Fruit fly (Drosophila melanogaster) whole organism, prepupa: ENCODE results near the gene bam.

Source experiments
- Blimp-1 ChIP-seq: fragments of 200-800 bp; sonication (Bioruptor generic); optimal IDR thresholded peaks from 3 replicates; lab custom pipeline; 2017; ENCODE audit warnings: missing biosample characterization, missing genetic modification characterization, mild to moderate bottlenecking, moderate library complexity, missing genetic modification reagents
- CG10669 ChIP-seq: fragments of 200-800 bp; sonication (Bioruptor generic); optimal IDR thresholded peaks from 3 replicates; lab custom pipeline; 2018; ENCODE audit warnings: missing biosample characterization, mild to moderate bottlenecking, missing genetic modification characterization, moderate library complexity
- CG11294 ChIP-seq: fragments of 200-800 bp; sonication (Bioruptor generic); IDR thresholded peaks from 2 replicates; pipeline ENCODE4 v1.3.6; 2022; ENCODE audit warnings: missing biosample characterization, missing genetic modification characterization
- CG11762 ChIP-seq: fragments of 200-800 bp; sonication (Bioruptor generic); optimal IDR thresholded peaks from 3 replicates; lab custom pipeline; 2016; ENCODE audit warnings: missing biosample characterization, missing genetic modification characterization; ENCODE audit not compliant: insufficient read depth
- CG11902 ChIP-seq: fragments of 200-800 bp; sonication (Bioruptor generic); optimal IDR thresholded peaks from 3 replicates; lab custom pipeline; 2016; ENCODE audit warnings: missing biosample characterization, missing genetic modification characterization
- CG15336 ChIP-seq: fragments of 200-800 bp; sonication (Bioruptor generic); IDR thresholded peaks from 2 replicates; pipeline ENCODE4 v1.3.6; 2022; ENCODE audit warnings: missing biosample characterization, missing genetic modification characterization
- CG16779 ChIP-seq: fragments of 200-800 bp; sonication (Bioruptor generic); optimal IDR thresholded peaks from 3 replicates; lab custom pipeline; 2017; ENCODE audit warnings: missing biosample characterization, mild to moderate bottlenecking, missing genetic modification characterization
- CG3032 ChIP-seq: fragments of 200-800 bp; optimal IDR thresholded peaks from 2 replicates; lab custom pipeline; 2019; ENCODE audit warnings: missing biosample characterization, mild to moderate bottlenecking, missing genetic modification characterization, moderate library complexity
- CG31627 ChIP-seq: fragments of 200-800 bp; sonication (Bioruptor generic); optimal IDR thresholded peaks from 3 replicates; lab custom pipeline; 2016; ENCODE audit warnings: missing biosample characterization, missing genetic modification characterization
- CG34406 ChIP-seq: fragments of 200-800 bp; sonication (Bioruptor generic); optimal IDR thresholded peaks from 3 replicates; lab custom pipeline; 2016; ENCODE audit warnings: missing biosample characterization, missing genetic modification characterization
- CG4318 ChIP-seq: fragments of 200-800 bp; sonication (Bioruptor generic); optimal IDR thresholded peaks from 3 replicates; lab custom pipeline; 2017; ENCODE audit warnings: missing biosample characterization, mild to moderate bottlenecking, missing genetic modification characterization
- CG6276 ChIP-seq: fragments of 200-800 bp; sonication (Bioruptor generic); optimal IDR thresholded peaks from 2 replicates; lab custom pipeline; 2017; ENCODE audit warnings: missing biosample characterization, mild to moderate bottlenecking, missing genetic modification characterization
- CG6854 ChIP-seq: fragments of 200-800 bp; sonication (Bioruptor generic); optimal IDR thresholded peaks from 2 replicates; lab custom pipeline; 2017; ENCODE audit warnings: missing biosample characterization, mild to moderate bottlenecking, missing genetic modification characterization
- CG7368 ChIP-seq: fragments of 200-800 bp; sonication (Bioruptor generic); optimal IDR thresholded peaks from 3 replicates; lab custom pipeline; 2016; ENCODE audit warnings: missing biosample characterization, missing genetic modification characterization
- CG9139 ChIP-seq: fragments of 200-800 bp; sonication (Bioruptor generic); optimal IDR thresholded peaks from 3 replicates; lab custom pipeline; 2017; ENCODE audit warnings: missing biosample characterization, mild to moderate bottlenecking, missing genetic modification characterization
- Eip75B ChIP-seq: fragments of 200-800 bp; sonication (Bioruptor generic); optimal IDR thresholded peaks from 3 replicates; lab custom pipeline; 2016; ENCODE audit warnings: missing biosample characterization, missing genetic modification characterization
- Ets21C ChIP-seq: fragments of 200-800 bp; sonication (Bioruptor generic); optimal IDR thresholded peaks from 3 replicates; lab custom pipeline; 2016; ENCODE audit warnings: missing biosample characterization, missing genetic modification characterization
- Ets96B ChIP-seq: fragments of 200-800 bp; optimal IDR thresholded peaks from 2 replicates; lab custom pipeline; 2019; ENCODE audit warnings: missing biosample characterization, mild to moderate bottlenecking, missing genetic modification characterization, moderate library complexity
- Hr38 ChIP-seq: sonication (Bioruptor generic); optimal IDR thresholded peaks from 2 replicates; lab custom pipeline; 2016; ENCODE audit warnings: missing biosample characterization, missing genetic modification characterization
- Hr39 ChIP-seq: fragments of 200-800 bp; sonication (Bioruptor generic); optimal IDR thresholded peaks from 2 replicates; lab custom pipeline; 2016; ENCODE audit warnings: missing biosample characterization, missing genetic modification characterization
- Hr4 ChIP-seq: fragments of 200-800 bp; sonication (Bioruptor generic); optimal IDR thresholded peaks from 3 replicates; lab custom pipeline; 2016; ENCODE audit warnings: missing biosample characterization, missing genetic modification characterization
- Lpt ChIP-seq: fragments of 200-800 bp; sonication (Bioruptor generic); optimal IDR thresholded peaks from 3 replicates; lab custom pipeline; 2016; ENCODE audit warnings: missing biosample characterization, missing genetic modification characterization
- Smox ChIP-seq: fragments of 200-800 bp; sonication (Bioruptor generic); optimal IDR thresholded peaks from 3 replicates; lab custom pipeline; 2016; ENCODE audit warnings: missing biosample characterization, missing genetic modification characterization
- Sox102F ChIP-seq: fragments of 200-800 bp; sonication (Bioruptor generic); optimal IDR thresholded peaks from 2 replicates; lab custom pipeline; 2016; ENCODE audit warnings: missing biosample characterization, mild to moderate bottlenecking, missing genetic modification characterization
- Sox15 ChIP-seq: fragments of 200-800 bp; sonication (Bioruptor generic); optimal IDR thresholded peaks from 3 replicates; lab custom pipeline; 2016; ENCODE audit warnings: missing biosample characterization, missing genetic modification characterization
- acj6 ChIP-seq: fragments of 200-800 bp; sonication (Bioruptor generic); optimal IDR thresholded peaks from 3 replicates; lab custom pipeline; 2016; ENCODE audit warnings: missing biosample characterization, missing genetic modification characterization
- cyc ChIP-seq: fragments of 200-800 bp; sonication (Bioruptor generic); optimal IDR thresholded peaks from 3 replicates; lab custom pipeline; 2016; ENCODE audit warnings: missing biosample characterization, missing genetic modification characterization
- dsx ChIP-seq: fragments of 200-800 bp; optimal IDR thresholded peaks from 3 replicates; lab custom pipeline; 2019; ENCODE audit warnings: missing biosample characterization, mild to moderate bottlenecking, missing genetic modification characterization, moderate library complexity; ENCODE audit not compliant: poor library complexity, severe bottlenecking
- fd59A ChIP-seq: fragments of 200-800 bp; sonication (Bioruptor generic); optimal IDR thresholded peaks from 2 replicates; lab custom pipeline; 2017; ENCODE audit warnings: missing biosample characterization, mild to moderate bottlenecking, missing genetic modification characterization, missing genetic modification reagents
- lz ChIP-seq: fragments of 200-800 bp; sonication (Bioruptor generic); optimal IDR thresholded peaks from 3 replicates; lab custom pipeline; 2016; ENCODE audit warnings: missing biosample characterization, missing genetic modification characterization
- pdm3 ChIP-seq: fragments of 200-800 bp; sonication (Bioruptor generic); optimal IDR thresholded peaks from 3 replicates; lab custom pipeline; 2016; ENCODE audit warnings: missing biosample characterization, missing genetic modification characterization
- spab ChIP-seq: fragments of 200-800 bp; sonication (Bioruptor generic); optimal IDR thresholded peaks from 2 replicates; lab custom pipeline; 2017; ENCODE audit warnings: missing biosample characterization, mild to moderate bottlenecking, missing genetic modification characterization, missing genetic modification reagents
- svp ChIP-seq: fragments of 200-800 bp; sonication (Bioruptor generic); peaks from one replicate; lab custom pipeline; 2016; ENCODE audit warnings: missing biosample characterization, missing genetic modification characterization
- vri ChIP-seq: fragments of 200-800 bp; sonication (Bioruptor generic); optimal IDR thresholded peaks from 3 replicates; lab custom pipeline; 2016; ENCODE audit warnings: missing biosample characterization, mild to moderate bottlenecking, missing genetic modification characterization

Gene bam

DNA sequence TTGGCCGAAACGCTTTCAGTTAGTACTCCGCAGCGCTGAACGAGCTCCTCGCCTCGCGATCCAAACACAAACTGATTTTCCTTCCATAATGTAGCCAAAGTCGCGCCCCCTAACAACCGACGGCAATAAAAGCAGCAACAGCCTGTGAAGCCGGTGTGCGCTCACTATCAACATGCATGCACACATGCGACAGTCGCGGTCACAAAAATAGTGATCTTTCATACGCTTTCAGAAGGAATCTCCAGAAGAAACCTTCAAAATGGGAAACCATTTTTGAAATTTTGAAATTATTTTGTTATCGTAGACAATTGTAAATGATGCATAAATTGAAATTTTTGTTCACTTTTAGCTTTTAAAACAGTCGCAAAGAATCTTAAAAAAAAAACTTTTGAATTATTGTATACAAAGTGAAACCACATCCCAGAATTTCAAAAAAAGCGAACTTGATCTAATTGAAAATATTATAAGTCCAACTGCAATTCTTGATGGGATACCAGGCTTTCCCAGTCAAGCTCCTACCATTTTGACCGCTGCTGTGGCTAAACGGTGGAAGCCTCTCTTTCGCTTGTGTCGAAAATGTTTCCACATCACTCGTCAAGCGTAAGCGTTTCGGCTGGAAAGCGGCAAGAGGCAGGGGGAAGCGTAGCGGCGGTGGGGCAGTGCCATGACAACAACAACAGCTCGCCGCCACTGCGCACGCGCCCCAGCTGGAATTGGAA lies 12.5 kb downstream of the bam start, which contains the start of gene Cad96Cb (continued):
- TF ChIP-seq Ets21C (GFP tag; lab: Kevin White, UChicago) (peak; percentile 86), Hr39 (peak; percentile 92), Sox15 (GFP tag; lab: Kevin White, UChicago) (peak; percentile 84), cyc (peak; percentile 93), acj6 (GFP tag; lab: Kevin White, UChicago) (peak; percentile 91), pdm3 (peak; percentile 92), Ets96B (tag; lab: Kevin White, UChicago) (peak; percentile 83), CG7368 (GFP tag; lab: Kevin White, UChicago) (peak; percentile 80), lz (GFP tag; lab: Kevin White, UChicago) (peak; percentile 92), CG4318 (GFP tag; lab: Kevin White, UChicago) (peak; percentile 95), CG11762 (GFP tag; lab: Kevin White, UChicago) (peak; percentile 93), Lpt (peak; percentile 92), spab (peak; percentile 93), CG10669 (GFP tag; lab: Kevin White, UChicago) (peak; percentile 89), CG3032 (peak; percentile 90)

DNA sequence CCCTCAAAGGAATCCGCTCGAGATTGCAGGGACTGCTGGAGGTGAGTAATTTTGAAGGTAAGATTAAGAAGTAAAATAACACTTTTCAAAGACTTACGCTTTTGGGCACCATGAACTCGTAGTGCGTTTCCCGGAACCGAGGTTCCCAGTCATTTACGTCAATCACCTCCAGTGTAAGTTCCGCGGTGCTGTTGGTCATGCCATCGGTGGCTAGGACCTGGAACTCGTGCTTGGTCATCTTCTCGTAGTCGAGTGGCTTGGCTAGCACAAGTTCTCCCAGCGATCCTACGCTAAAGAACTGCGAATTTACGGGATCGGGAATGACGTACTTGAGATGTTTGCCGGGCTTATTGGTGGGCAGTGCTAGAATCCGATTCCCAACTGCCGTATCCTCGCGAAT lies 19.4 kb downstream of the bam start:
- no peak for TF ChIP-seq CG31627 (GFP tag; lab: Kevin White, UChicago)
- TF ChIP-seq Eip75B (GFP tag; lab: Kevin White, UChicago), result no peak
- TF ChIP-seq acj6 (GFP tag; lab: Kevin White, UChicago), result no peak
- no peak for TF ChIP-seq dsx (GFP tag; lab: Kevin White, UChicago)
- no peak for TF ChIP-seq svp (GFP tag; lab: Kevin White, UChicago)
- TF ChIP-seq Blimp-1 (GFP tag; lab: Kevin White, UChicago), result no peak
- no peak for TF ChIP-seq Smox (GFP tag; lab: Kevin White, UChicago)
- no peak for TF ChIP-seq CG6276
- no peak for TF ChIP-seq CG16779 (tag; lab: Kevin White, UChicago)
- TF ChIP-seq fd59A (GFP tag; lab: Kevin White, UChicago), result no peak
- TF ChIP-seq Sox102F (GFP tag; lab: Kevin White, UChicago), result no peak
- no peak for TF ChIP-seq CG11902 (GFP tag; lab: Kevin White, UChicago)
- TF ChIP-seq CG4318 (GFP tag; lab: Kevin White, UChicago), result no peak

DNA sequence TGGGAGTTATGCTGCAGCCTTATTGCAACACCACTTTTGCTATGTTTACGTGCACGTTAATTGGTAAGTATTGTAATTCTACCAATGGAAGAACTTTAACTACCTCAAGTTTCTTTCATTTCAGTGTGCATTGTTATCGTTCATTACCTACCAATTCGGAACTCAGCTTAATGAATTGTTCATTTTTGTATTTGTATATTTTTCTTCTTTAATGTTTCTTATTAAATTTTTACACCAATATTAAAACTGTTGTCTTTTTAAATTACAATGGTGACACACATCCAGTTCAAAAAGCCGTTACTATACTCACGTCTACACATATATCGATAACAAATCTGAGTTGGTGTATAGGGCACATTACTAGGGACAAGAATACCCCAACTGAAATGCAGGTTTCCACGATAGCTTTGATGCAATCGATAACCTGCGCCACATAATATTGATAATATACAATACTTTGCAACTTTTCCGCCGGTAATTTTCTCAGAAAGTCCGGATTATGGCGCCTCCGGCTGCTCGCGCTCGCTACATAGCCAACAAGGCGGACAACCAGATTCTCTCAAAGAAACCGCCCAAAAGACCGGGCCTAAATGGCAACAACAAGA lies 23.6 kb downstream of the bam start, which contains the start of gene Alg9:
TSS of gene Alg9 (plus strand) at position 387 of the 605 bp plus-strand sequence.
- no peak for TF ChIP-seq CG15336 (GFP tag; lab: Robert Waterston, UW)
- no peak for TF ChIP-seq fd59A (GFP tag; lab: Kevin White, UChicago)
- no peak for TF ChIP-seq Ets21C (GFP tag; lab: Kevin White, UChicago)
- TF ChIP-seq svp (GFP tag; lab: Kevin White, UChicago), result no peak
- TF ChIP-seq Blimp-1 (GFP tag; lab: Kevin White, UChicago), result no peak
- TF ChIP-seq CG11294 (GFP tag; lab: Robert Waterston, UW), result no peak
- TF ChIP-seq acj6 (GFP tag; lab: Kevin White, UChicago), result no peak
- TF ChIP-seq Hr38 (GFP tag; lab: Kevin White, UChicago), result no peak
- TF ChIP-seq vri (GFP tag; lab: Kevin White, UChicago), result no peak
- TF ChIP-seq Hr39, result no peak
- TF ChIP-seq CG9139 (GFP tag; lab: Kevin White, UChicago), result no peak
- no peak for TF ChIP-seq dsx (GFP tag; lab: Kevin White, UChicago)
- no peak for TF ChIP-seq CG6854 (GFP tag; lab: Kevin White, UChicago)
- TF ChIP-seq CG34406 (GFP tag; lab: Kevin White, UChicago), result no peak
- no peak for TF ChIP-seq Hr4 (GFP tag; lab: Kevin White, UChicago)
